Fruit fly (Drosophila melanogaster): Measurements from ENCODE around the gene CG18558.

- TF ChIP-seq ssp (GFP tag; IDR thresholded peaks at IDR 0.05) = no peak
- TF ChIP-seq CG12155 (GFP tag; optimal IDR thresholded peaks at IDR 0.05) = no peak
- TF ChIP-seq hbn (GFP tag; IDR thresholded peaks at IDR 0.05; ENCODE audit: partially characterized antibody) = no peak
- TF ChIP-seq lbe (GFP tag; optimal IDR thresholded peaks at IDR 0.05) = no peak
Measured at dm6 chr2L:2806190-2806763, 38.0 kb downstream of the CG18558 start.
